Worm (Caenorhabditis elegans) whole organism, young adult: ENCODE results near the gene mip-1.

ENCODE experiments used
- B0035.1 ChIP-seq: sonication (generic microtip); optimal IDR thresholded peaks from 2 replicates; lab custom pipeline; 2016; ENCODE audit warnings: missing genetic modification characterization, mild to moderate bottlenecking, missing compliant biosample characterization, missing genotype, missing genetic modification reagents
- B0261.1 ChIP-seq: sonication (generic microtip); optimal IDR thresholded peaks from 2 replicates; lab custom pipeline; 2016; ENCODE audit warnings: mild to moderate bottlenecking, missing genetic modification characterization, moderate library complexity, missing compliant biosample characterization
- B0336.3 ChIP-seq: fragments of 200-800 bp; sonication (Bioruptor generic); IDR thresholded peaks from 2 replicates; pipeline ENCODE4 v1.3.6; 2022; ENCODE audit warnings: missing genetic modification characterization, missing compliant biosample characterization
- C06A6.2 ChIP-seq: fragments of 200-800 bp; sonication (Bioruptor generic); conservative IDR thresholded peaks from 2 replicates; pipeline ENCODE4 v1.3.6; 2022; ENCODE audit warnings: missing genetic modification characterization, missing compliant biosample characterization
- F37B4.10 ChIP-seq: fragments of 200-800 bp; sonication (Bioruptor generic); IDR thresholded peaks from 2 replicates; pipeline ENCODE4 v1.3.6; 2022; ENCODE audit warnings: missing genetic modification characterization, missing compliant biosample characterization
- F39B2.1 ChIP-seq: fragments of 200-800 bp; sonication (Bioruptor generic); IDR thresholded peaks from 2 replicates; pipeline ENCODE4 v1.3.6; 2022; ENCODE audit warnings: missing genetic modification reagents, missing genetic modification characterization, missing compliant biosample characterization
- F49E8.2 ChIP-seq: sonication (generic microtip); optimal IDR thresholded peaks from 3 replicates; lab custom pipeline; 2017; ENCODE audit warnings: missing genetic modification characterization, mild to moderate bottlenecking, missing compliant biosample characterization, antibody characterized with exemption, moderate library complexity; ENCODE audit not compliant: insufficient read depth
- K11D2.4 ChIP-seq: fragments of 200-800 bp; sonication (Bioruptor generic); IDR thresholded peaks from 2 replicates; pipeline ENCODE4 v1.3.6; 2022; ENCODE audit warnings: missing genetic modification reagents, missing genetic modification characterization, missing compliant biosample characterization
- T07F8.4 ChIP-seq: sonication (generic microtip); optimal IDR thresholded peaks from 2 replicates; lab custom pipeline; 2016; ENCODE audit warnings: mild to moderate bottlenecking, missing genetic modification characterization, moderate library complexity, missing compliant biosample characterization
- Y53G8AR.9 ChIP-seq: fragments of 200-800 bp; sonication (Bioruptor generic); conservative IDR thresholded peaks from 2 replicates; pipeline ENCODE4 v1.3.6; 2022; ENCODE audit warnings: missing genetic modification reagents, missing genetic modification characterization, missing compliant biosample characterization
- Y67H2A.10 ChIP-seq: fragments of 200-800 bp; sonication (Bioruptor generic); conservative IDR thresholded peaks from 2 replicates; pipeline ENCODE4 v1.3.6; 2022; ENCODE audit warnings: missing genetic modification reagents, missing genetic modification characterization, missing compliant biosample characterization
- aptf-3 ChIP-seq: fragments of 200-800 bp; sonication (Bioruptor generic); IDR thresholded peaks from 2 replicates; pipeline ENCODE4 v1.3.6; 2022; ENCODE audit warnings: missing genetic modification characterization, missing compliant biosample characterization
- atf-7 ChIP-seq: sonication (generic microtip); optimal IDR thresholded peaks from 2 replicates; lab custom pipeline; 2017; ENCODE audit warnings: mild to moderate bottlenecking, missing genetic modification characterization, missing compliant biosample characterization
- athp-1 ChIP-seq: sonication (generic microtip); optimal IDR thresholded peaks from 2 replicates; lab custom pipeline; 2017; ENCODE audit warnings: mild to moderate bottlenecking, missing genetic modification characterization, missing compliant biosample characterization
- attf-6 ChIP-seq: fragments of 200-800 bp; sonication (Bioruptor generic); IDR thresholded peaks from 2 replicates; pipeline ENCODE4 v1.3.6; 2022; ENCODE audit warnings: missing genetic modification reagents, missing genetic modification characterization, missing compliant biosample characterization
- bed-1 ChIP-seq: fragments of 200-800 bp; sonication (Bioruptor generic); IDR thresholded peaks from 2 replicates; pipeline ENCODE4 v1.3.6; 2022; ENCODE audit warnings: missing genetic modification reagents, missing genetic modification characterization, missing compliant biosample characterization
- ceh-40 ChIP-seq: fragments of 200-800 bp; sonication (Bioruptor generic); IDR thresholded peaks from 2 replicates; pipeline ENCODE4 v1.3.6; 2022; ENCODE audit warnings: missing genetic modification characterization, missing compliant biosample characterization
- die-1 ChIP-seq: sonication (generic microtip); optimal IDR thresholded peaks from 2 replicates; lab custom pipeline; 2016; ENCODE audit warnings: missing genotype, mild to moderate bottlenecking, missing genetic modification characterization, missing compliant biosample characterization
- efl-1 ChIP-seq: fragments of 150-350 bp; optimal IDR thresholded peaks from 2 replicates; lab custom pipeline; 2014; ENCODE audit warnings: missing biosample characterization, missing genetic modification reagents, missing genetic modification characterization
- egrh-3 ChIP-seq: fragments of 200-800 bp; sonication (Bioruptor generic); IDR thresholded peaks from 2 replicates; pipeline ENCODE4 v1.3.6; 2022; ENCODE audit warnings: missing genetic modification reagents, missing genetic modification characterization, missing compliant biosample characterization
- ets-4 ChIP-seq: fragments of 200-800 bp; sonication (Bioruptor generic); optimal IDR thresholded peaks from 2 replicates; lab custom pipeline; 2018; ENCODE audit warnings: mild to moderate bottlenecking, missing genetic modification characterization, missing compliant biosample characterization
- hlh-12 ChIP-seq: sonication (generic microtip); optimal IDR thresholded peaks from 2 replicates; lab custom pipeline; 2016; ENCODE audit warnings: missing genetic modification characterization, missing compliant biosample characterization
- hlh-26 ChIP-seq: fragments of 200-800 bp; sonication (Bioruptor generic); conservative IDR thresholded peaks from 2 replicates; pipeline ENCODE4 v1.3.6; 2022; ENCODE audit warnings: missing genetic modification reagents, missing genetic modification characterization, missing compliant biosample characterization
- madf-10 ChIP-seq: sonication (generic microtip); optimal IDR thresholded peaks from 2 replicates; lab custom pipeline; 2016; ENCODE audit warnings: mild to moderate bottlenecking, missing genetic modification characterization, missing compliant biosample characterization
- madf-3 ChIP-seq: fragments of 200-800 bp; sonication (Bioruptor generic); IDR thresholded peaks from 2 replicates; pipeline ENCODE4 v1.3.6; 2022; ENCODE audit warnings: missing genetic modification reagents, missing genetic modification characterization, missing compliant biosample characterization
- madf-6 ChIP-seq: fragments of 200-800 bp; sonication (Bioruptor generic); IDR thresholded peaks from 2 replicates; pipeline ENCODE4 v1.3.6; 2022; ENCODE audit warnings: missing genetic modification reagents, missing genetic modification characterization, missing compliant biosample characterization
- mes-4 ChIP-seq: sonication (generic microtip); optimal IDR thresholded peaks from 2 replicates; lab custom pipeline; 2016; ENCODE audit warnings: missing genotype, missing genetic modification characterization, missing compliant biosample characterization
- nfya-1 ChIP-seq: sonication (generic microtip); optimal IDR thresholded peaks from 2 replicates; lab custom pipeline; 2017; ENCODE audit warnings: antibody characterized with exemption, missing compliant biosample characterization, missing genetic modification characterization, borderline replicate concordance; ENCODE audit not compliant: insufficient read depth
- nfya-2 ChIP-seq: fragments of 200-800 bp; sonication (Bioruptor generic); IDR thresholded peaks from 2 replicates; pipeline ENCODE4 v1.3.6; 2022; ENCODE audit warnings: missing genetic modification reagents, missing genetic modification characterization, missing compliant biosample characterization
- nfyb-1 ChIP-seq: fragments of 200-800 bp; sonication (Bioruptor generic); IDR thresholded peaks from 2 replicates; pipeline ENCODE4 v1.3.6; 2022; ENCODE audit warnings: missing genetic modification reagents, missing genetic modification characterization, missing compliant biosample characterization
- nhr-120 ChIP-seq: fragments of 200-800 bp; sonication (Bioruptor generic); IDR thresholded peaks from 2 replicates; pipeline ENCODE4 v1.3.6; 2022; ENCODE audit warnings: missing genetic modification characterization, missing compliant biosample characterization
- nhr-179 ChIP-seq: sonication (generic microtip); optimal IDR thresholded peaks from 2 replicates; lab custom pipeline; 2016; ENCODE audit warnings: mild to moderate bottlenecking, missing genetic modification characterization, missing compliant biosample characterization
- pha-4 ChIP-seq: fragments of 150-350 bp; sonication (generic microtip); optimal IDR thresholded peaks from 2 replicates; lab custom pipeline; 2014; ENCODE audit warnings: missing biosample characterization, missing genetic modification reagents, missing genetic modification characterization
- rec-8 ChIP-seq, 2 experiments: sonication (generic microtip); optimal IDR thresholded peaks; 2 replicates each; lab custom pipeline; 2016; ENCODE audit warnings: mild to moderate bottlenecking in 2 of 2, missing genetic modification characterization in 2 of 2, missing genetic modification reagents in 2 of 2, missing genotype in 2 of 2, missing biosample characterization in 1 of 2, missing compliant biosample characterization in 1 of 2, moderate library complexity in 1 of 2
- rpc-1 ChIP-seq, 2 experiments: fragments of 150-350 bp in 1 of 2; sonication (generic microtip) in 1 of 2; optimal IDR thresholded peaks; 2 replicates each; lab custom pipeline; 2014 to 2018; ENCODE audit warnings: missing biosample characterization in 1 of 2, missing genetic modification characterization in 1 of 2, missing genetic modification reagents in 1 of 2, missing genotype in 1 of 2
- snpc-1.1 ChIP-seq: sonication (generic microtip); optimal IDR thresholded peaks from 2 replicates; lab custom pipeline; 2017; ENCODE audit warnings: missing genetic modification characterization, mild to moderate bottlenecking, missing compliant biosample characterization, antibody characterized with exemption, moderate library complexity, missing genotype, missing genetic modification reagents; ENCODE audit not compliant: insufficient read depth
- snpc-1.3 ChIP-seq: sonication (generic microtip); optimal IDR thresholded peaks from 2 replicates; lab custom pipeline; 2017; ENCODE audit warnings: missing genetic modification characterization, mild to moderate bottlenecking, missing compliant biosample characterization, antibody characterized with exemption, moderate library complexity, missing genotype, missing genetic modification reagents; ENCODE audit not compliant: insufficient read depth
- snpc-3.4 ChIP-seq: sonication (generic microtip); optimal IDR thresholded peaks from 2 replicates; lab custom pipeline; 2017; ENCODE audit warnings: missing genetic modification characterization, mild to moderate bottlenecking, missing compliant biosample characterization, antibody characterized with exemption, moderate library complexity, missing genotype, missing genetic modification reagents
- snpc-4 ChIP-seq, 5 experiments: fragments of 150-350 bp in 1 of 5; sonication (generic microtip) in 4 of 5; optimal IDR thresholded peaks; 2 replicates each; lab custom pipeline; 2014 to 2018; ENCODE audit warnings: missing genetic modification characterization in 5 of 5, missing biosample characterization in 3 of 5, antibody characterized with exemption in 2 of 5, mild to moderate bottlenecking in 2 of 5, missing compliant biosample characterization in 2 of 5, missing genotype in 2 of 5, moderate library complexity in 2 of 5, missing genetic modification reagents in 1 of 5
- somi-1 ChIP-seq: fragments of 200-800 bp; sonication (Bioruptor generic); optimal IDR thresholded peaks from 2 replicates; lab custom pipeline; 2018; ENCODE audit warnings: mild to moderate bottlenecking, missing genetic modification characterization, missing compliant biosample characterization
- sptf-2 ChIP-seq: fragments of 200-800 bp; sonication (Bioruptor generic); optimal IDR thresholded peaks from 2 replicates; lab custom pipeline; 2018; ENCODE audit warnings: mild to moderate bottlenecking, missing genetic modification characterization, missing compliant biosample characterization
- unc-130 ChIP-seq: sonication (generic microtip); optimal IDR thresholded peaks from 2 replicates; lab custom pipeline; 2016; ENCODE audit warnings: missing genetic modification reagents, missing genetic modification characterization, missing compliant biosample characterization
- zfh-2 ChIP-seq: fragments of 200-800 bp; sonication (Bioruptor generic); conservative IDR thresholded peaks from 2 replicates; pipeline ENCODE4 v1.3.6; 2022; ENCODE audit warnings: missing genetic modification reagents, missing genetic modification characterization, missing compliant biosample characterization
- ztf-26 ChIP-seq: sonication (generic microtip); optimal IDR thresholded peaks from 2 replicates; lab custom pipeline; 2017; ENCODE audit warnings: missing genetic modification characterization, missing compliant biosample characterization

The mip-1 gene

DNA sequence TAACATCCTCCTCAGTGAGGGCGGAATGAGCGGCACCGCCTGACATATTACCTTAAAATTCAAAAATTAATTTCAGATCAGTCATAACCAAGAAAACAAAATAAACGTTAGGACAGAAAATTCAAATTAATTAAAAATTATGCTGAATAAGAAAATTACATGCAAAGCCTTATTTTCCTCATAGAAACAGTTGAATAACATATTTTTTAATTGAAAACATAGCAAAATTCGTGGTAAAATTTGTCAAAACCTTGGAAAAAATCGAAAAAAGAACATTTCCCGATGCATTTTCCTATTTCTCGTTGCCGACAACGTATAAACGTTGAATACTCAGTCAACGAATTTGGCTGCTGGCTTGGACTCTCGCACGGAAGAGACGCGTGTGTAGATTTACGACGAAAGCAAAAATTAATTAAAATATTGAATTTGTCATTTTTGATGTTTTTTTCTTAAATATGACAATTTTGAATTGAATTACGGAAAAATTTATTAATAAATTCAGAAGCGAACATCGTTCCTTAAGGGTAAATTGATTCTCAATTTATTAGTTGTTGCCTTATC lies 38.8 kb upstream of the mip-1 start, which contains the start of the genes rps-0 and rbg-3 (continued):
- TF ChIP-seq snpc-1.3 (tag; lab: Kevin White, UChicago) (peak; percentile 87), ets-4 (no peak), athp-1 (tag; lab: Kevin White, UChicago) (no peak)

DNA sequence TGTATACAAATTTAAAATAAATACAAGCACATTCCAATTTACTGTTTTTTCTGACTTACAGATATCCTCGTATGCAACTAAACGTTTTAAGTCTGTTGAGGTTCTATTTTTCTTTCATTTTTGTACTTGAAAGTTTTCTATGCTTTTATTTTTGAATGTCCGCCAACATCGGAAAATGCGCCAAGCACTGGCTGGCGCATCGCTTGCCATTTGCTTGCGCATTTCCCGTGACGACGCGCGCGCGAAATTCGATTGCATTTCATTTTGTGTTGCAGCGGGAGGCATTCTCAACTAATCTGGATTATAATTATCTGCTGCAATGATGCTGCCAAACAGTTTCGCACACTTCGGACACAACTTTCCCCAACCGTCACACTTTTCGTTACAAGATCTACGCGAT lies 35.9 kb upstream of the mip-1 start, which contains the start of gene fbxl-2:
fbxl-2 (plus strand) TSS at position 278 of the 400 bp plus-strand sequence.
- TF ChIP-seq Y67H2A.10 (GFP tag; lab: Robert Waterston, UW) (peak; percentile 71), Y53G8AR.9 (GFP tag; lab: Robert Waterston, UW) (peak; percentile 97), snpc-4 (GFP tag; optimal IDR thresholded peaks at IDR 0.05; lab: Kevin White, UChicago) (peak; percentile 26), snpc-4 (tag; optimal IDR thresholded peaks at IDR 0.05; lab: Kevin White, UChicago) (peak in 3 of 4 experiments; percentile 74 to 82 (median 81)), F37B4.10 (0 out of 2 replicates have a peak, but pooled peaks have one; percentile 82), efl-1 (peak; percentile 96), madf-3 (peak; percentile 95), nfya-1 (tag; lab: Kevin White, UChicago) (no peak), ztf-26 (peak; percentile 78), bed-1 (GFP tag; lab: Robert Waterston, UW) (no peak), egrh-3 (GFP tag; lab: Robert Waterston, UW) (peak; percentile 63), ceh-40 (no peak), F39B2.1 (GFP tag; lab: Robert Waterston, UW) (peak; percentile 81; the same call in 1 of the 2 replicates), hlh-26 (GFP tag; lab: Robert Waterston, UW) (no peak), snpc-3.4 (tag; lab: Kevin White, UChicago) (peak; percentile 88), somi-1 (GFP tag; lab: Kevin White, UChicago) (peak; percentile 70), rpc-1 (optimal IDR thresholded peaks at IDR 0.05; lab: Kevin White, UChicago) (no peak), rpc-1 (tag; optimal IDR thresholded peaks at IDR 0.05; lab: Kevin White, UChicago) (no peak), B0261.1 (tag; lab: Kevin White, UChicago) (peak; percentile 21), F49E8.2 (peak; percentile 64), die-1 (no peak), B0035.1 (tag; lab: Kevin White, UChicago) (peak; percentile 67), madf-10 (tag; lab: Kevin White, UChicago) (peak; percentile 65), madf-6 (GFP tag; lab: Robert Waterston, UW) (peak; percentile 93), nfya-2 (GFP tag; lab: Robert Waterston, UW) (0 out of 2 replicates have a peak, but pooled peaks have one; percentile 65), zfh-2 (GFP tag; lab: Robert Waterston, UW) (peak; percentile 92), rec-8 (tag; optimal IDR thresholded peaks at IDR 0.05; lab: Kevin White, UChicago) (no peak), T07F8.4 (tag; lab: Kevin White, UChicago) (peak; percentile 0), nhr-179 (tag; lab: Kevin White, UChicago) (no peak), K11D2.4 (GFP tag; lab: Robert Waterston, UW) (peak; percentile 91), hlh-12 (tag; lab: Kevin White, UChicago) (no peak), B0336.3 (GFP tag; lab: Robert Waterston, UW) (peak; percentile 95), atf-7 (tag; lab: Kevin White, UChicago) (peak; percentile 82), nhr-120 (no peak), unc-130 (GFP tag; lab: Kevin White, UChicago) (peak; percentile 36), snpc-1.3 (tag; lab: Kevin White, UChicago) (peak; percentile 41), sptf-2 (GFP tag; lab: Kevin White, UChicago) (no peak), nfyb-1 (peak; percentile 96), attf-6 (GFP tag; lab: Robert Waterston, UW) (peak; percentile 67; the same call in 1 of the 2 replicates), mes-4 (no peak), pha-4 (tag; lab: Kevin White, UChicago) (peak; percentile 85), aptf-3 (GFP tag; lab: Robert Waterston, UW) (0 out of 2 replicates have a peak, but pooled peaks have one; percentile 49), snpc-1.1 (tag; lab: Kevin White, UChicago) (no peak), C06A6.2 (GFP tag; lab: Robert Waterston, UW) (peak; percentile 85)
